Worm (Caenorhabditis elegans) whole organism, late embryonic: ENCODE results near the gene K08D9.4.

ENCODE experiments used
- ama-1 ChIP-seq: fragments of 150-350 bp; optimal IDR thresholded peaks from 2 replicates; lab custom pipeline; 2014
- ceh-2 ChIP-seq: sonication (generic microtip); optimal IDR thresholded peaks from 2 replicates; lab custom pipeline; 2016; ENCODE audit warnings: missing genotype, missing genetic modification characterization, missing compliant biosample characterization
- ets-4 ChIP-seq: sonication (generic microtip); optimal IDR thresholded peaks from 2 replicates; lab custom pipeline; 2016; ENCODE audit warnings: missing genetic modification characterization, missing compliant biosample characterization
- hlh-6 ChIP-seq: sonication (generic microtip); optimal IDR thresholded peaks from 2 replicates; lab custom pipeline; 2016; ENCODE audit warnings: missing genotype, missing genetic modification characterization, missing compliant biosample characterization
- nfya-1 ChIP-seq: sonication (generic microtip); optimal IDR thresholded peaks from 2 replicates; lab custom pipeline; 2017; ENCODE audit warnings: missing genetic modification characterization, mild to moderate bottlenecking, missing compliant biosample characterization, antibody characterized with exemption, moderate library complexity
- pha-4 ChIP-seq: fragments of 150-350 bp; optimal IDR thresholded peaks from 2 replicates; lab custom pipeline; 2018; ENCODE audit warnings: missing biosample characterization, missing genetic modification reagents, missing genetic modification characterization
- unc-55 ChIP-seq: sonication (generic microtip); optimal IDR thresholded peaks from 2 replicates; lab custom pipeline; 2017; ENCODE audit warnings: missing biosample characterization, missing genetic modification reagents, missing genetic modification characterization

ce11 chrV:3230150-3230549 lies 29.9 kb upstream of the K08D9.4 start:
- TF ChIP-seq hlh-6 (tag; lab: Kevin White, UChicago) (no peak), unc-55 (GFP tag; lab: Kevin White, UChicago) (no peak), ama-1 (lab: Kevin White, UChicago) (no peak), nfya-1 (no peak), ets-4 (tag; lab: Kevin White, UChicago) (no peak), pha-4 (tag; lab: Kevin White, UChicago) (no peak), ceh-2 (tag; lab: Kevin White, UChicago) (no peak)
